Fruit fly (Drosophila melanogaster): Measurements from ENCODE around the gene ohgt.
A peak's percentile ranks its signal among the peaks of the same experiment; 100 is the strongest.

ohgt gene

DNA sequence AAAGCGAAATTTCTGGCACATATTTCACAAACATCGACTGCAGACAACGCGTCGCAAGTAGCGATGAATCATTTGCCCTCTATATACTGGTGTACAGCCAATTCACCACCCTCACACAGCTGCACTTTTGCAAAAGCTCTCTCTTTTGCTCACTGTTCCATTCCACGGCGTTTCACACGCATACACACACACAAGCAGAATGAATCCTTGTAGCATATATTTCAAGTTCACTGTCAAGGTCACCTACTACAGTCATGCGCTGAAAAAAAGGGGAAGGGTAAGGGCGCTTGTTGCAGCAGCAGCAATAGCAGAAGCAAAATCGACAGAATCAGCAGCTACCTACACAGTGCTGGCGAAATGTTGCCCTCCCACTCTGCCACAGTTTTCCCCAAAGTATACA is 31.7 kb downstream of the ohgt start:
- TF ChIP-seq dl (GFP tag; optimal IDR thresholded peaks at IDR 0.05; ENCODE audit: insufficient read depth in 1 of 2, partially characterized antibody in 2 of 2) (no peak), Myc (optimal IDR thresholded peaks at IDR 0.05) (no peak), pan (optimal IDR thresholded peaks at IDR 0.05) (no peak), dmrt93B (GFP tag; optimal IDR thresholded peaks at IDR 0.05) (no peak), CG9705 (GFP tag; optimal IDR thresholded peaks at IDR 0.05) (no peak), GATAd (GFP tag; optimal IDR thresholded peaks at IDR 0.05) (no peak), usp (GFP tag; optimal IDR thresholded peaks at IDR 0.05) (no peak), Jra (GFP tag; optimal IDR thresholded peaks at IDR 0.05) (peak; percentile 1), fru (GFP tag; optimal IDR thresholded peaks at IDR 0.05) (peak; percentile 33), Hr78 (GFP tag; optimal IDR thresholded peaks at IDR 0.05) (no peak), br (GFP tag; optimal IDR thresholded peaks at IDR 0.05) (no peak), N (GFP tag; optimal IDR thresholded peaks at IDR 0.05) (peak; percentile 22), jim (GFP tag; optimal IDR thresholded peaks at IDR 0.05) (no peak), sage (GFP tag; optimal IDR thresholded peaks at IDR 0.05) (no peak), woc (GFP tag; optimal IDR thresholded peaks at IDR 0.05) (no peak), ey (GFP tag; optimal IDR thresholded peaks at IDR 0.05) (no peak), OdsH (GFP tag; optimal IDR thresholded peaks at IDR 0.05) (peak; percentile 6), brk (GFP tag; optimal IDR thresholded peaks at IDR 0.05) (no peak), Vsx2 (GFP tag; optimal IDR thresholded peaks at IDR 0.05; ENCODE audit: partially characterized antibody) (no peak), Sp1 (GFP tag; optimal IDR thresholded peaks at IDR 0.05) (no peak), CrebA (GFP tag; optimal IDR thresholded peaks at IDR 0.05; ENCODE audit: borderline replicate concordance) (no peak), Dif (GFP tag; optimal IDR thresholded peaks at IDR 0.05; ENCODE audit: partially characterized antibody) (no peak)

dm6 chr3R:10081469-10082111 is 32.6 kb downstream of the ohgt start:
- TF ChIP-seq pan (optimal IDR thresholded peaks at IDR 0.05), result no peak
- no peak for TF ChIP-seq br (GFP tag; optimal IDR thresholded peaks at IDR 0.05)
- TF ChIP-seq dsf (GFP tag; optimal IDR thresholded peaks at IDR 0.05; ENCODE audit: borderline replicate concordance), result no peak
- no peak for TF ChIP-seq Mio (GFP tag; optimal IDR thresholded peaks at IDR 0.05)
- no peak for TF ChIP-seq fru (GFP tag; optimal IDR thresholded peaks at IDR 0.05)
- TF ChIP-seq HLH106 (tag; optimal IDR thresholded peaks at IDR 0.05), result peak; percentile 32
- TF ChIP-seq Jra (GFP tag; optimal IDR thresholded peaks at IDR 0.05), result no peak
- TF ChIP-seq Abd-B (GFP tag; optimal IDR thresholded peaks at IDR 0.05), result no peak
- TF ChIP-seq brk (GFP tag; optimal IDR thresholded peaks at IDR 0.05), result no peak
- TF ChIP-seq Hr78 (GFP tag; optimal IDR thresholded peaks at IDR 0.05), result no peak
- no peak for TF ChIP-seq sage (GFP tag; optimal IDR thresholded peaks at IDR 0.05)
- TF ChIP-seq usp (GFP tag; optimal IDR thresholded peaks at IDR 0.05), result no peak
- no peak for TF ChIP-seq tai (GFP tag; optimal IDR thresholded peaks at IDR 0.05)
- no peak for TF ChIP-seq dl (GFP tag; optimal IDR thresholded peaks at IDR 0.05; ENCODE audit: insufficient read depth in 1 of 2, partially characterized antibody in 2 of 2)
- TF ChIP-seq CG32264 (GFP tag; optimal IDR thresholded peaks at IDR 0.05), result no peak
- TF ChIP-seq Myc (optimal IDR thresholded peaks at IDR 0.05), result no peak
- no peak for TF ChIP-seq jim (GFP tag; optimal IDR thresholded peaks at IDR 0.05)
- TF ChIP-seq Sp1 (GFP tag; optimal IDR thresholded peaks at IDR 0.05), result no peak
- peak in 1 of 2 experiments; percentile 28 for TF ChIP-seq foxo (GFP tag; optimal IDR thresholded peaks at IDR 0.05)
- no peak for TF ChIP-seq CG9705 (GFP tag; optimal IDR thresholded peaks at IDR 0.05)
- peak; percentile 44 for TF ChIP-seq h (GFP tag; optimal IDR thresholded peaks at IDR 0.05)
- peak; percentile 22 for TF ChIP-seq rgr (GFP tag; optimal IDR thresholded peaks at IDR 0.05)
- TF ChIP-seq Vsx2 (GFP tag; optimal IDR thresholded peaks at IDR 0.05; ENCODE audit: partially characterized antibody), result no peak
- no peak for TF ChIP-seq Dfd (GFP tag; optimal IDR thresholded peaks at IDR 0.05)
- TF ChIP-seq CrebA (GFP tag; optimal IDR thresholded peaks at IDR 0.05; ENCODE audit: borderline replicate concordance), result no peak
- TF ChIP-seq lola (GFP tag; optimal IDR thresholded peaks at IDR 0.05), result no peak
- peak; percentile 42 for TF ChIP-seq Hnf4 (GFP tag; optimal IDR thresholded peaks at IDR 0.05)
- TF ChIP-seq Hr83 (GFP tag; optimal IDR thresholded peaks at IDR 0.05; ENCODE audit: poor library complexity, severe bottlenecking), result no peak
- no peak for TF ChIP-seq GATAd (GFP tag; optimal IDR thresholded peaks at IDR 0.05)
- no peak for TF ChIP-seq OdsH (GFP tag; optimal IDR thresholded peaks at IDR 0.05)
- peak; percentile 78 for TF ChIP-seq woc (GFP tag; optimal IDR thresholded peaks at IDR 0.05)
- TF ChIP-seq Dif (GFP tag; optimal IDR thresholded peaks at IDR 0.05; ENCODE audit: partially characterized antibody), result peak; percentile 25
- TF ChIP-seq sv (GFP tag; optimal IDR thresholded peaks at IDR 0.05), result no peak
- TF ChIP-seq dmrt93B (GFP tag; optimal IDR thresholded peaks at IDR 0.05), result no peak
- TF ChIP-seq Rel (GFP tag; optimal IDR thresholded peaks at IDR 0.05), result no peak
- no peak for TF ChIP-seq Rel (tag; optimal IDR thresholded peaks at IDR 0.05)
- no peak for TF ChIP-seq psq (GFP tag; optimal IDR thresholded peaks at IDR 0.05)
- TF ChIP-seq N (GFP tag; optimal IDR thresholded peaks at IDR 0.05), result no peak
- TF ChIP-seq ey (GFP tag; optimal IDR thresholded peaks at IDR 0.05), result peak; percentile 34

Data from whole organism, wandering third instar larva.